Worm (Caenorhabditis elegans): ENCODE measurements around the gene C49A9.1.

DNA sequence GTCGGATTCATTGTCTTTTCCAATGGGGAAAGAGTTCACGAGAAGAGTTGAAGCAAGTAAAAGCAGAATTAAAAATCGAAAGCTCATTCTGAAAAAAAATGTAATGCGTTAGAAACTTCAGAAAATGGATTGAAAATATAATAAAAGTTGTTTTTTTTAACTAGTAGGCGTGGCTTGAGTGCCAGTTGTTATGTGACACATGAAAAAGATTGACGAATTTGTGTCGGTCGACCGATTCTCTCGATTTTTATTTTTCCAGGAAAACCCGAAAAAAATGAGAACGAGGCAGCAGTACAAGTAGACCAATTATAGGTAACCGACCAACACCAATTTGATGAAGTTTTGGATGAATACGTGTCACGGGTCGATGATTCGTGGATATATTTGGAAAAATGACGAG lies 31.7 kb downstream of the C49A9.1 start, which contains the start of gene nlp-16:
- TF ChIP-seq let-607 (tag; optimal IDR thresholded peaks at IDR 0.05) (no peak), lag-1 (GFP tag; IDR thresholded peaks at IDR 0.05) (no peak), hlh-26 (GFP tag; conservative IDR thresholded peaks at IDR 0.05) (no peak), snpc-4 (GFP tag; optimal IDR thresholded peaks at IDR 0.05) (no peak), snpc-4 (tag; optimal IDR thresholded peaks at IDR 0.05) (no peak), F49E8.2 (tag; optimal IDR thresholded peaks at IDR 0.05; ENCODE audit: insufficient read depth) (no peak)
